Worm (Caenorhabditis elegans) whole organism, late embryonic: ENCODE data around the gene ZC155.2.

Experiments used
- ama-1 ChIP-seq: fragments of 150-350 bp; optimal IDR thresholded peaks from 2 replicates; lab custom pipeline; 2014
- ceh-31 ChIP-seq: sonication (generic microtip); optimal IDR thresholded peaks from 2 replicates; lab custom pipeline; 2016; ENCODE audit warnings: missing genetic modification characterization, missing compliant biosample characterization
- ets-4 ChIP-seq: sonication (generic microtip); optimal IDR thresholded peaks from 2 replicates; lab custom pipeline; 2016; ENCODE audit warnings: missing genetic modification characterization, missing compliant biosample characterization
- nfya-1 ChIP-seq: sonication (generic microtip); optimal IDR thresholded peaks from 2 replicates; lab custom pipeline; 2017; ENCODE audit warnings: missing genetic modification characterization, mild to moderate bottlenecking, missing compliant biosample characterization, antibody characterized with exemption, moderate library complexity
- nhr-11 ChIP-seq: fragments of 150-350 bp; optimal IDR thresholded peaks from 2 replicates; lab custom pipeline; 2014; ENCODE audit warnings: missing biosample characterization, missing genetic modification characterization
- sdc-2 ChIP-seq: sonication (generic microtip); optimal IDR thresholded peaks from 2 replicates; lab custom pipeline; 2016; ENCODE audit warnings: missing genotype, missing genetic modification characterization, missing compliant biosample characterization
- unc-55 ChIP-seq: sonication (generic microtip); optimal IDR thresholded peaks from 2 replicates; lab custom pipeline; 2017; ENCODE audit warnings: missing biosample characterization, missing genetic modification reagents, missing genetic modification characterization

DNA sequence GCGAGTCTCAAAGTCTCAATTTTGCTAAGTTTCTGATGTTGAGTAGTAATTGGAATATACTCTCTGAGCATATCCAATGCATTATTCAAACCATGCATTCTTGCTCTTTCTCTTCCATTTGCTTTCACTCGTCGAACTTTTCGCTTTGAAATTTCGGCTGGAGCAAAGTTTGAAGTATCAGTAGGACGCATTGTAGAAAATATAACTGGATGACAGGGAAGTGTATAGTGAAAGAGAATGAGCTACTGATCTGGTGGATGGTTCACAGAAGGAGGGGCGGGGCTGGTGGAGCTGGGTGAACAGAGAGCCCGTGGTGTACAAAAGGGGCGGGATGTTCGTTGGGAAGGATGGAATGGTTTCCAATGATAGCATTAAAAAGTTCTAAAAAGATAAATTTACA, 23.1 kb downstream of the ZC155.2 start:
- TF ChIP-seq ets-4 (no peak), unc-55 (GFP tag; lab: Kevin White, UChicago) (no peak), nfya-1 (tag; lab: Kevin White, UChicago) (no peak), ama-1 (lab: Kevin White, UChicago) (no peak), nhr-11 (tag; lab: Kevin White, UChicago) (no peak), sdc-2 (no peak), ceh-31 (tag; lab: Kevin White, UChicago) (no peak)
